Fruit fly (Drosophila melanogaster) whole organism, prepupa: ENCODE data around the gene CG3719.
A peak's percentile ranks its signal among the peaks of the same experiment; 100 is the strongest.

Experiments used
- Blimp-1 ChIP-seq: fragments of 200-800 bp; sonication (Bioruptor generic); optimal IDR thresholded peaks from 3 replicates; lab custom pipeline; 2017; ENCODE audit warnings: missing biosample characterization, missing genetic modification characterization, mild to moderate bottlenecking, moderate library complexity, missing genetic modification reagents
- CG10631 ChIP-seq: fragments of 200-800 bp; sonication (Bioruptor generic); optimal IDR thresholded peaks from 2 replicates; lab custom pipeline; 2016; ENCODE audit warnings: missing biosample characterization, missing genetic modification characterization
- CG11294 ChIP-seq: fragments of 200-800 bp; sonication (Bioruptor generic); IDR thresholded peaks from 2 replicates; pipeline ENCODE4 v1.3.6; 2022; ENCODE audit warnings: missing biosample characterization, missing genetic modification characterization
- CG11762 ChIP-seq: fragments of 200-800 bp; sonication (Bioruptor generic); optimal IDR thresholded peaks from 3 replicates; lab custom pipeline; 2016; ENCODE audit warnings: missing biosample characterization, missing genetic modification characterization; ENCODE audit not compliant: insufficient read depth
- CG15336 ChIP-seq: fragments of 200-800 bp; sonication (Bioruptor generic); IDR thresholded peaks from 2 replicates; pipeline ENCODE4 v1.3.6; 2022; ENCODE audit warnings: missing biosample characterization, missing genetic modification characterization
- CG1621 ChIP-seq: fragments of 200-800 bp; sonication (Bioruptor generic); optimal IDR thresholded peaks from 3 replicates; lab custom pipeline; 2018; ENCODE audit warnings: missing biosample characterization, mild to moderate bottlenecking, missing genetic modification characterization
- CG16779 ChIP-seq: fragments of 200-800 bp; sonication (Bioruptor generic); optimal IDR thresholded peaks from 3 replicates; lab custom pipeline; 2017; ENCODE audit warnings: missing biosample characterization, mild to moderate bottlenecking, missing genetic modification characterization
- CG3032 ChIP-seq: fragments of 200-800 bp; optimal IDR thresholded peaks from 2 replicates; lab custom pipeline; 2019; ENCODE audit warnings: missing biosample characterization, mild to moderate bottlenecking, missing genetic modification characterization, moderate library complexity
- CG32006 ChIP-seq: fragments of 200-800 bp; sonication (Bioruptor generic); optimal IDR thresholded peaks from 3 replicates; lab custom pipeline; 2017; ENCODE audit warnings: missing biosample characterization, mild to moderate bottlenecking, missing genetic modification characterization
- CG34406 ChIP-seq: fragments of 200-800 bp; sonication (Bioruptor generic); optimal IDR thresholded peaks from 3 replicates; lab custom pipeline; 2016; ENCODE audit warnings: missing biosample characterization, missing genetic modification characterization
- CG4318 ChIP-seq: fragments of 200-800 bp; sonication (Bioruptor generic); optimal IDR thresholded peaks from 3 replicates; lab custom pipeline; 2017; ENCODE audit warnings: missing biosample characterization, mild to moderate bottlenecking, missing genetic modification characterization
- CG6276 ChIP-seq: fragments of 200-800 bp; sonication (Bioruptor generic); optimal IDR thresholded peaks from 2 replicates; lab custom pipeline; 2017; ENCODE audit warnings: missing biosample characterization, mild to moderate bottlenecking, missing genetic modification characterization
- CG6854 ChIP-seq: fragments of 200-800 bp; sonication (Bioruptor generic); optimal IDR thresholded peaks from 2 replicates; lab custom pipeline; 2017; ENCODE audit warnings: missing biosample characterization, mild to moderate bottlenecking, missing genetic modification characterization
- CG7368 ChIP-seq: fragments of 200-800 bp; sonication (Bioruptor generic); optimal IDR thresholded peaks from 3 replicates; lab custom pipeline; 2016; ENCODE audit warnings: missing biosample characterization, missing genetic modification characterization
- CG9139 ChIP-seq: fragments of 200-800 bp; sonication (Bioruptor generic); optimal IDR thresholded peaks from 3 replicates; lab custom pipeline; 2017; ENCODE audit warnings: missing biosample characterization, mild to moderate bottlenecking, missing genetic modification characterization
- Eip75B ChIP-seq: fragments of 200-800 bp; sonication (Bioruptor generic); optimal IDR thresholded peaks from 3 replicates; lab custom pipeline; 2016; ENCODE audit warnings: missing biosample characterization, missing genetic modification characterization
- Eip78C ChIP-seq: fragments of 200-800 bp; sonication (Bioruptor generic); peaks from one replicate; lab custom pipeline; 2016; ENCODE audit warnings: missing biosample characterization, missing genetic modification characterization
- Ets21C ChIP-seq: fragments of 200-800 bp; sonication (Bioruptor generic); optimal IDR thresholded peaks from 3 replicates; lab custom pipeline; 2016; ENCODE audit warnings: missing biosample characterization, missing genetic modification characterization
- Ets96B ChIP-seq: fragments of 200-800 bp; optimal IDR thresholded peaks from 2 replicates; lab custom pipeline; 2019; ENCODE audit warnings: missing biosample characterization, mild to moderate bottlenecking, missing genetic modification characterization, moderate library complexity
- Hr39 ChIP-seq: fragments of 200-800 bp; sonication (Bioruptor generic); optimal IDR thresholded peaks from 2 replicates; lab custom pipeline; 2016; ENCODE audit warnings: missing biosample characterization, missing genetic modification characterization
- Hr4 ChIP-seq: fragments of 200-800 bp; sonication (Bioruptor generic); optimal IDR thresholded peaks from 3 replicates; lab custom pipeline; 2016; ENCODE audit warnings: missing biosample characterization, missing genetic modification characterization
- Lpt ChIP-seq: fragments of 200-800 bp; sonication (Bioruptor generic); optimal IDR thresholded peaks from 3 replicates; lab custom pipeline; 2016; ENCODE audit warnings: missing biosample characterization, missing genetic modification characterization
- Met ChIP-seq: fragments of 200-800 bp; sonication (Bioruptor generic); optimal IDR thresholded peaks from 3 replicates; lab custom pipeline; 2016; ENCODE audit warnings: missing biosample characterization, missing genetic modification characterization
- OdsH ChIP-seq: fragments of 200-800 bp; sonication (Bioruptor generic); optimal IDR thresholded peaks from 3 replicates; lab custom pipeline; 2016; ENCODE audit warnings: missing biosample characterization, missing genetic modification characterization
- Smox ChIP-seq: fragments of 200-800 bp; sonication (Bioruptor generic); optimal IDR thresholded peaks from 3 replicates; lab custom pipeline; 2016; ENCODE audit warnings: missing biosample characterization, missing genetic modification characterization
- Sox102F ChIP-seq: fragments of 200-800 bp; sonication (Bioruptor generic); optimal IDR thresholded peaks from 2 replicates; lab custom pipeline; 2016; ENCODE audit warnings: missing biosample characterization, mild to moderate bottlenecking, missing genetic modification characterization
- achi ChIP-seq: fragments of 200-800 bp; sonication (Bioruptor generic); optimal IDR thresholded peaks from 3 replicates; lab custom pipeline; 2016; ENCODE audit warnings: missing biosample characterization, missing genetic modification characterization
- acj6 ChIP-seq: fragments of 200-800 bp; sonication (Bioruptor generic); optimal IDR thresholded peaks from 3 replicates; lab custom pipeline; 2016; ENCODE audit warnings: missing biosample characterization, missing genetic modification characterization
- dac ChIP-seq: fragments of 200-800 bp; sonication (Bioruptor generic); optimal IDR thresholded peaks from 2 replicates; lab custom pipeline; 2017; ENCODE audit warnings: missing biosample characterization, mild to moderate bottlenecking, missing genetic modification characterization
- eg ChIP-seq: fragments of 200-800 bp; sonication (Bioruptor generic); IDR thresholded peaks from 3 replicates; pipeline ENCODE4 v1.3.6; 2022; ENCODE audit warnings: missing biosample characterization, missing genetic modification characterization
- esn ChIP-seq: fragments of 200-800 bp; sonication (Bioruptor generic); optimal IDR thresholded peaks from 2 replicates; lab custom pipeline; 2016; ENCODE audit warnings: missing biosample characterization, mild to moderate bottlenecking, missing genetic modification characterization, moderate library complexity
- fd59A ChIP-seq: fragments of 200-800 bp; sonication (Bioruptor generic); optimal IDR thresholded peaks from 2 replicates; lab custom pipeline; 2017; ENCODE audit warnings: missing biosample characterization, mild to moderate bottlenecking, missing genetic modification characterization, missing genetic modification reagents
- fd85E ChIP-seq: fragments of 200-800 bp; sonication (Bioruptor generic); optimal IDR thresholded peaks from 3 replicates; lab custom pipeline; 2016; ENCODE audit warnings: missing biosample characterization, missing genetic modification characterization
- fkh ChIP-seq: fragments of 200-800 bp; sonication (Bioruptor generic); optimal IDR thresholded peaks from 3 replicates; lab custom pipeline; 2017; ENCODE audit warnings: missing biosample characterization, mild to moderate bottlenecking, missing genetic modification characterization, moderate library complexity
- net ChIP-seq: fragments of 200-800 bp; sonication (Bioruptor generic); optimal IDR thresholded peaks from 3 replicates; lab custom pipeline; 2016; ENCODE audit warnings: missing biosample characterization, missing genetic modification characterization
- pdm3 ChIP-seq: fragments of 200-800 bp; sonication (Bioruptor generic); optimal IDR thresholded peaks from 3 replicates; lab custom pipeline; 2016; ENCODE audit warnings: missing biosample characterization, missing genetic modification characterization
- salr ChIP-seq, 2 experiments: fragments of 200-800 bp; sonication (Bioruptor generic); optimal IDR thresholded peaks; 3 replicates each; lab custom pipeline; 2016 to 2018; ENCODE audit warnings: missing biosample characterization in 2 of 2, missing genetic modification characterization in 2 of 2, mild to moderate bottlenecking in 1 of 2
- spab ChIP-seq: fragments of 200-800 bp; sonication (Bioruptor generic); optimal IDR thresholded peaks from 2 replicates; lab custom pipeline; 2017; ENCODE audit warnings: missing biosample characterization, mild to moderate bottlenecking, missing genetic modification characterization, missing genetic modification reagents
- ss ChIP-seq, 2 experiments: fragments of 200-800 bp; sonication (Bioruptor generic); optimal IDR thresholded peaks; 2 replicates in 1 of 2; 3 replicates in 1 of 2; lab custom pipeline; 2017 to 2018; ENCODE audit warnings: mild to moderate bottlenecking in 2 of 2, missing biosample characterization in 2 of 2, missing genetic modification characterization in 2 of 2, moderate library complexity in 1 of 2
- svp ChIP-seq: fragments of 200-800 bp; sonication (Bioruptor generic); peaks from one replicate; lab custom pipeline; 2016; ENCODE audit warnings: missing biosample characterization, missing genetic modification characterization
- vri ChIP-seq: fragments of 200-800 bp; sonication (Bioruptor generic); optimal IDR thresholded peaks from 3 replicates; lab custom pipeline; 2016; ENCODE audit warnings: missing biosample characterization, mild to moderate bottlenecking, missing genetic modification characterization

Gene CG3719

dm6 chrX:1407683-1408082 lies 27.4 kb upstream of the CG3719 start:
- TF ChIP-seq CG34406 (GFP tag; lab: Kevin White, UChicago) (no peak), Eip78C (GFP tag; lab: Kevin White, UChicago) (peak; percentile 49), svp (GFP tag; lab: Kevin White, UChicago) (peak; percentile 58)

- TF ChIP-seq CG4318 (GFP tag; lab: Kevin White, UChicago) (no peak), Eip75B (GFP tag; lab: Kevin White, UChicago) (no peak), CG32006 (no peak), CG16779 (tag; lab: Kevin White, UChicago) (no peak), CG6854 (GFP tag; lab: Kevin White, UChicago) (no peak), dac (GFP tag; lab: Kevin White, UChicago) (no peak), CG6276 (GFP tag; lab: Kevin White, UChicago) (no peak), CG7368 (GFP tag; lab: Kevin White, UChicago) (no peak), CG11294 (GFP tag; lab: Robert Waterston, UW) (no peak), acj6 (GFP tag; lab: Kevin White, UChicago) (no peak), CG11762 (GFP tag; lab: Kevin White, UChicago) (no peak), salr (GFP tag; optimal IDR thresholded peaks at IDR 0.05; lab: Kevin White, UChicago) (no peak), vri (GFP tag; lab: Kevin White, UChicago) (no peak), fd59A (GFP tag; lab: Kevin White, UChicago) (no peak)
- TF ChIP-seq, all 60 proteins: peak for 0
Observed at dm6 chrX:1405779-1406178, 25.5 kb upstream of the CG3719 start.

dm6 chrX:1405012-1405411 lies 24.7 kb upstream of the CG3719 start:
- TF ChIP-seq CG15336 (GFP tag; lab: Robert Waterston, UW) (no peak), Sox102F (no peak), Ets21C (GFP tag; lab: Kevin White, UChicago) (no peak)
- TF ChIP-seq, all 60 proteins: peak for 0

- TF ChIP-seq fd59A (GFP tag; lab: Kevin White, UChicago): no peak
- TF ChIP-seq pdm3 (GFP tag; lab: Kevin White, UChicago): no peak
- no peak for TF ChIP-seq salr (GFP tag; optimal IDR thresholded peaks at IDR 0.05; lab: Kevin White, UChicago)
- TF ChIP-seq spab (GFP tag; lab: Kevin White, UChicago): no peak
- peak; percentile 100 for TF ChIP-seq CG6854 (GFP tag; lab: Kevin White, UChicago)
- peak; percentile 32 for TF ChIP-seq Met
- TF ChIP-seq Eip78C (GFP tag; lab: Kevin White, UChicago): peak; percentile 72
- no peak for TF ChIP-seq CG4318 (GFP tag; lab: Kevin White, UChicago)
- peak; percentile 27 for TF ChIP-seq esn (GFP tag; lab: Kevin White, UChicago)
- TF ChIP-seq Hr39 (GFP tag; lab: Kevin White, UChicago): no peak
- TF ChIP-seq CG11762 (GFP tag; lab: Kevin White, UChicago): no peak
- TF ChIP-seq CG34406 (GFP tag; lab: Kevin White, UChicago): no peak
- peak; percentile 32 for TF ChIP-seq dac (GFP tag; lab: Kevin White, UChicago)
- peak; percentile 25 for TF ChIP-seq CG7368 (GFP tag; lab: Kevin White, UChicago)
- peak; percentile 13 for TF ChIP-seq CG6276 (GFP tag; lab: Kevin White, UChicago)
- no peak for TF ChIP-seq Smox (GFP tag; lab: Kevin White, UChicago)
- TF ChIP-seq CG3032: peak; percentile 5
- peak; percentile 69 for TF ChIP-seq svp (GFP tag; lab: Kevin White, UChicago)
- TF ChIP-seq Eip75B (GFP tag; lab: Kevin White, UChicago): peak; percentile 79
- peak; percentile 7; the same call in 1 of the 3 replicates for TF ChIP-seq eg
- no peak for TF ChIP-seq CG10631 (GFP tag; lab: Kevin White, UChicago)
- peak; percentile 19 to 24 for TF ChIP-seq ss (GFP tag; optimal IDR thresholded peaks at IDR 0.05; lab: Kevin White, UChicago)
- no peak for TF ChIP-seq OdsH (GFP tag; lab: Kevin White, UChicago)
- TF ChIP-seq achi (GFP tag; lab: Kevin White, UChicago): peak; percentile 13
- peak; percentile 46 for TF ChIP-seq Lpt (GFP tag; lab: Kevin White, UChicago)
- peak; percentile 100 for TF ChIP-seq Blimp-1 (GFP tag; lab: Kevin White, UChicago)
- TF ChIP-seq net: no peak
- TF ChIP-seq fkh (GFP tag; lab: Kevin White, UChicago): no peak
- TF ChIP-seq fd85E (GFP tag; lab: Kevin White, UChicago): no peak
- TF ChIP-seq Hr4: no peak
- TF ChIP-seq Ets96B (tag; lab: Kevin White, UChicago): no peak
- peak; percentile 52 for TF ChIP-seq CG1621 (tag; lab: Kevin White, UChicago)
- TF ChIP-seq CG9139 (GFP tag; lab: Kevin White, UChicago): no peak
- TF ChIP-seq CG32006: peak; percentile 28
Observed at dm6 chrX:1399056-1400003, 19.1 kb upstream of the CG3719 start.
